Worm (Caenorhabditis elegans) whole organism, young adult: Measurements from ENCODE around the gene msp-57.

Experiments used
- B0035.1 ChIP-seq: sonication (generic microtip); optimal IDR thresholded peaks from 2 replicates; lab custom pipeline; 2016; ENCODE audit warnings: missing genetic modification characterization, mild to moderate bottlenecking, missing compliant biosample characterization, missing genotype, missing genetic modification reagents
- B0261.1 ChIP-seq: sonication (generic microtip); optimal IDR thresholded peaks from 2 replicates; lab custom pipeline; 2016; ENCODE audit warnings: mild to moderate bottlenecking, missing genetic modification characterization, moderate library complexity, missing compliant biosample characterization
- F10E7.11 ChIP-seq: sonication (generic microtip); optimal IDR thresholded peaks from 2 replicates; lab custom pipeline; 2017; ENCODE audit warnings: mild to moderate bottlenecking, missing genetic modification characterization, moderate library complexity, missing compliant biosample characterization
- F22D6.2 ChIP-seq: sonication (generic microtip); optimal IDR thresholded peaks from 2 replicates; lab custom pipeline; 2016; ENCODE audit warnings: mild to moderate bottlenecking, missing genetic modification characterization, missing compliant biosample characterization
- F23B12.7 ChIP-seq: sonication (generic microtip); optimal IDR thresholded peaks from 2 replicates; lab custom pipeline; 2017; ENCODE audit warnings: missing genetic modification characterization, mild to moderate bottlenecking, missing compliant biosample characterization, antibody characterized with exemption, moderate library complexity; ENCODE audit not compliant: insufficient read depth
- T26A5.8 ChIP-seq: sonication (generic microtip); optimal IDR thresholded peaks from 2 replicates; lab custom pipeline; 2016; ENCODE audit warnings: missing genetic modification characterization, missing compliant biosample characterization
- Y53F4B.3 ChIP-seq: fragments of 200-800 bp; sonication (Bioruptor generic); IDR thresholded peaks from 2 replicates; pipeline ENCODE4 v1.3.6; 2022; ENCODE audit warnings: missing genetic modification reagents, missing genetic modification characterization, missing compliant biosample characterization
- Y53G8AR.9 ChIP-seq: fragments of 200-800 bp; sonication (Bioruptor generic); conservative IDR thresholded peaks from 2 replicates; pipeline ENCODE4 v1.3.6; 2022; ENCODE audit warnings: missing genetic modification reagents, missing genetic modification characterization, missing compliant biosample characterization
- aptf-2 ChIP-seq: fragments of 200-800 bp; sonication (Bioruptor generic); conservative IDR thresholded peaks from 2 replicates; pipeline ENCODE4 v1.3.6; 2022; ENCODE audit warnings: missing genetic modification reagents, missing genetic modification characterization, missing compliant biosample characterization
- aptf-3 ChIP-seq: fragments of 200-800 bp; sonication (Bioruptor generic); IDR thresholded peaks from 2 replicates; pipeline ENCODE4 v1.3.6; 2022; ENCODE audit warnings: missing genetic modification characterization, missing compliant biosample characterization
- athp-1 ChIP-seq: sonication (generic microtip); optimal IDR thresholded peaks from 2 replicates; lab custom pipeline; 2017; ENCODE audit warnings: mild to moderate bottlenecking, missing genetic modification characterization, missing compliant biosample characterization
- attf-5 ChIP-seq: fragments of 200-800 bp; sonication (Bioruptor generic); optimal IDR thresholded peaks from 2 replicates; lab custom pipeline; 2018; ENCODE audit warnings: mild to moderate bottlenecking, missing genetic modification characterization, missing compliant biosample characterization
- bed-1 ChIP-seq: fragments of 200-800 bp; sonication (Bioruptor generic); IDR thresholded peaks from 2 replicates; pipeline ENCODE4 v1.3.6; 2022; ENCODE audit warnings: missing genetic modification reagents, missing genetic modification characterization, missing compliant biosample characterization
- bed-2 ChIP-seq: fragments of 200-800 bp; sonication (Bioruptor generic); IDR thresholded peaks from 2 replicates; pipeline ENCODE4 v1.3.6; 2022; ENCODE audit warnings: missing genetic modification reagents, missing genetic modification characterization, missing compliant biosample characterization
- cebp-1 ChIP-seq, 2 experiments: fragments of 200-800 bp in 1 of 2; sonication (Bioruptor generic) in 1 of 2; sonication (generic microtip) in 1 of 2; IDR thresholded peaks in 1 of 2; optimal IDR thresholded peaks in 1 of 2; 2 replicates each; pipeline versions ENCODE4 v1.3.6 to Lab custom; 2017 to 2022; ENCODE audit warnings: missing compliant biosample characterization in 2 of 2, missing genetic modification characterization in 2 of 2, mild to moderate bottlenecking in 1 of 2, missing genetic modification reagents in 1 of 2, moderate library complexity in 1 of 2
- chd-7 ChIP-seq: sonication (generic microtip); optimal IDR thresholded peaks from 2 replicates; lab custom pipeline; 2016; ENCODE audit warnings: mild to moderate bottlenecking, missing genetic modification characterization, moderate library complexity, missing compliant biosample characterization
- dpl-1 ChIP-seq: fragments of 150-350 bp; optimal IDR thresholded peaks from 2 replicates; lab custom pipeline; 2014; ENCODE audit warnings: missing biosample characterization, missing genetic modification reagents, missing genetic modification characterization
- efl-1 ChIP-seq: fragments of 150-350 bp; optimal IDR thresholded peaks from 2 replicates; lab custom pipeline; 2014; ENCODE audit warnings: missing biosample characterization, missing genetic modification reagents, missing genetic modification characterization
- egrh-3 ChIP-seq: fragments of 200-800 bp; sonication (Bioruptor generic); IDR thresholded peaks from 2 replicates; pipeline ENCODE4 v1.3.6; 2022; ENCODE audit warnings: missing genetic modification reagents, missing genetic modification characterization, missing compliant biosample characterization
- ets-4 ChIP-seq: fragments of 200-800 bp; sonication (Bioruptor generic); optimal IDR thresholded peaks from 2 replicates; lab custom pipeline; 2018; ENCODE audit warnings: mild to moderate bottlenecking, missing genetic modification characterization, missing compliant biosample characterization
- gei-17 ChIP-seq: fragments of 200-800 bp; sonication (Bioruptor generic); optimal IDR thresholded peaks from 2 replicates; lab custom pipeline; 2018; ENCODE audit warnings: mild to moderate bottlenecking, missing genetic modification characterization, missing compliant biosample characterization
- hmg-1.2 ChIP-seq: fragments of 200-800 bp; sonication (Bioruptor generic); IDR thresholded peaks from 2 replicates; pipeline ENCODE4 v1.3.6; 2022; ENCODE audit warnings: missing genetic modification reagents, missing genetic modification characterization, missing compliant biosample characterization
- lin-35 ChIP-seq, 3 experiments: fragments of 150-350 bp in 2 of 3; sonication (generic microtip) in 1 of 3; optimal IDR thresholded peaks; 2 replicates each; lab custom pipeline; 2014 to 2018; ENCODE audit warnings: missing biosample characterization in 3 of 3, missing genetic modification characterization in 3 of 3, missing genetic modification reagents in 3 of 3
- lin-54 ChIP-seq: fragments of 200-800 bp; sonication (Bioruptor generic); optimal IDR thresholded peaks from 2 replicates; lab custom pipeline; 2018; ENCODE audit warnings: mild to moderate bottlenecking, missing genetic modification characterization, missing compliant biosample characterization
- lsy-27 ChIP-seq: sonication (generic microtip); optimal IDR thresholded peaks from 2 replicates; lab custom pipeline; 2017; ENCODE audit warnings: missing genetic modification characterization, mild to moderate bottlenecking, missing compliant biosample characterization, antibody characterized with exemption, missing genotype, borderline replicate concordance; ENCODE audit not compliant: insufficient read depth
- madf-6 ChIP-seq: fragments of 200-800 bp; sonication (Bioruptor generic); IDR thresholded peaks from 2 replicates; pipeline ENCODE4 v1.3.6; 2022; ENCODE audit warnings: missing genetic modification reagents, missing genetic modification characterization, missing compliant biosample characterization
- mel-28 ChIP-seq: sonication (generic microtip); optimal IDR thresholded peaks from 2 replicates; lab custom pipeline; 2016; ENCODE audit warnings: borderline replicate concordance, mild to moderate bottlenecking, missing genetic modification characterization, missing compliant biosample characterization
- mes-4 ChIP-seq: sonication (generic microtip); optimal IDR thresholded peaks from 2 replicates; lab custom pipeline; 2016; ENCODE audit warnings: missing genotype, missing genetic modification characterization, missing compliant biosample characterization
- mxl-1 ChIP-seq: sonication (generic microtip); optimal IDR thresholded peaks from 2 replicates; lab custom pipeline; 2016; ENCODE audit warnings: missing genetic modification characterization, missing compliant biosample characterization
- nhr-27 ChIP-seq: fragments of 200-800 bp; sonication (Bioruptor generic); optimal IDR thresholded peaks from 2 replicates; lab custom pipeline; 2018; ENCODE audit warnings: mild to moderate bottlenecking, missing genetic modification characterization, moderate library complexity, missing compliant biosample characterization
- pbrm-1 ChIP-seq: fragments of 200-800 bp; sonication (Bioruptor generic); IDR thresholded peaks from 2 replicates; pipeline ENCODE4 v1.3.6; 2022; ENCODE audit warnings: missing genetic modification reagents, missing genetic modification characterization, missing compliant biosample characterization
- snpc-1.1 ChIP-seq: sonication (generic microtip); optimal IDR thresholded peaks from 2 replicates; lab custom pipeline; 2017; ENCODE audit warnings: missing genetic modification characterization, mild to moderate bottlenecking, missing compliant biosample characterization, antibody characterized with exemption, moderate library complexity, missing genotype, missing genetic modification reagents; ENCODE audit not compliant: insufficient read depth
- zfh-2 ChIP-seq: fragments of 200-800 bp; sonication (Bioruptor generic); conservative IDR thresholded peaks from 2 replicates; pipeline ENCODE4 v1.3.6; 2022; ENCODE audit warnings: missing genetic modification reagents, missing genetic modification characterization, missing compliant biosample characterization

The msp-57 gene

DNA sequence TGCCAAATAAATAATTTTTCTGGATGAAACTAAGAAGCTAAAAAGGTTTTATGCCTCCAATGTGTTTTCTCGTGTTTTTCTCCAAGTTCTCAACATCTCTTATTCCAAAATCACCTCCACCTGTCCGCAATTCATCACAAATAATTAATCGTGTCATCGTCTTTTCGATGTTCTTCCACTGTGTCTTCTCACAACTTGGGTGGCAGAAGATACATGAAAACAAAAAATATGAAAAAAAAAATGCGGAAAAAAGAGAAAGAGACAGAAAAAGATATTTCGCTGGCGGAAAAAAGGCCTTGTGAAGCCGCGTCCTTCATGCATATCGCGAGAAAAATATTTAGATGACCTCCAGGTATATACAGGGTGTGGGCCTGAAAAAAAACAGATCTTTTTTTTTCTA lies 11.5 kb downstream of the msp-57 start:
- TF ChIP-seq nhr-27 (tag; lab: Kevin White, UChicago): no peak
- no peak for TF ChIP-seq bed-1 (GFP tag; lab: Robert Waterston, UW)
- TF ChIP-seq bed-2 (GFP tag; lab: Robert Waterston, UW): no peak
- TF ChIP-seq pbrm-1 (GFP tag; lab: Robert Waterston, UW): no peak
- no peak for TF ChIP-seq athp-1 (tag; lab: Kevin White, UChicago)
- TF ChIP-seq B0261.1: no peak

DNA sequence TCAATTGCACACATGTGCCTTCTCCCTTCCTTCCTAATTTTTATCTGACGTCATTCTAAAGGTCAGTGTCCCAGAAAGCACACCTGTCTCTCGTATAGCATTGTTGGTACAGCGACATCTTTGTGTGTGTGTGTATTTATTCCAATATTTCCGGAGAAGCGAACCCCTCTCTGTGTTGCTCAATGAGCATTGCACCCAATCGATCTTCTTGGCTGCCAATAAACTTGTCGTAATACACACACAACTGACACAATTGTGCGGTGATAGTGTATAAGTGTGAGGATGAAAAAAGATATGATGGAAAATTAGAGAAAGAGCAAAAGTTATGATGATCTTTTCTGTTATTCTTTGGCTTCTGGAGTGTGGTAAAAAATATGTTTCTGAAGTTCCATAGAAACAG lies 14.2 kb downstream of the msp-57 start:
- TF ChIP-seq mxl-1 (tag; lab: Kevin White, UChicago): no peak
- no peak for TF ChIP-seq mes-4
- no peak for TF ChIP-seq madf-6 (GFP tag; lab: Robert Waterston, UW)
- TF ChIP-seq lin-35 (GFP tag; optimal IDR thresholded peaks at IDR 0.05; lab: Kevin White, UChicago): no peak
- TF ChIP-seq efl-1 (GFP tag; lab: Kevin White, UChicago): no peak
- no peak for TF ChIP-seq aptf-3
- no peak for TF ChIP-seq Y53G8AR.9 (GFP tag; lab: Robert Waterston, UW)
- TF ChIP-seq B0035.1 (tag; lab: Kevin White, UChicago): no peak
- no peak for TF ChIP-seq dpl-1 (GFP tag; lab: Kevin White, UChicago)
- no peak for TF ChIP-seq lsy-27 (tag; lab: Kevin White, UChicago)
- TF ChIP-seq cebp-1 (GFP tag; IDR thresholded peaks at IDR 0.05; lab: Robert Waterston, UW): no peak
- TF ChIP-seq cebp-1 (tag; optimal IDR thresholded peaks at IDR 0.05; lab: Kevin White, UChicago): no peak
- no peak for TF ChIP-seq ets-4

DNA sequence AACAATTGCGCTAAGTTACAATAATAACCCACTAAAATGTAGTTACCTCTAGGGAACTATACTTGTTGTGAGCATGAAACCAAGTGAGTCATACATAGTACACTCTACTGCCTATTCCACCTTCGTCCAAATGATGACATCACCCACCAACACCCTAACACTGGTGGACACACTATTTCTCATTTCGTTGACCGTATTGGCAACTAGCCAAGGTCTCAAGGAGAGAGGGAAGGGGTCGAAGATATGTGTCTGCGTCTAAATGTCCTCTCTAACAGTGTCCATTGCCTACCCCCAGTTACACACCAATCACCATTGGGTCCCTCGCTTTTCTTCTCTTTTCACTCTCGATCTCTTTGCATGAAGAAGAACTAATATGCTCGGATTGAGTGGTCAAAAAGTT lies 15.5 kb downstream of the msp-57 start:
- TF ChIP-seq attf-5 (GFP tag; lab: Kevin White, UChicago): no peak
- TF ChIP-seq F23B12.7 (tag; lab: Kevin White, UChicago): no peak
- no peak for TF ChIP-seq gei-17 (GFP tag; lab: Kevin White, UChicago)
- TF ChIP-seq F10E7.11 (tag; lab: Kevin White, UChicago): no peak
- no peak for TF ChIP-seq lin-54 (GFP tag; lab: Kevin White, UChicago)
- TF ChIP-seq aptf-2: no peak
- TF ChIP-seq T26A5.8: no peak
- no peak for TF ChIP-seq snpc-1.1 (tag; lab: Kevin White, UChicago)
- no peak for TF ChIP-seq F22D6.2
- no peak for TF ChIP-seq hmg-1.2
- no peak for TF ChIP-seq chd-7

DNA sequence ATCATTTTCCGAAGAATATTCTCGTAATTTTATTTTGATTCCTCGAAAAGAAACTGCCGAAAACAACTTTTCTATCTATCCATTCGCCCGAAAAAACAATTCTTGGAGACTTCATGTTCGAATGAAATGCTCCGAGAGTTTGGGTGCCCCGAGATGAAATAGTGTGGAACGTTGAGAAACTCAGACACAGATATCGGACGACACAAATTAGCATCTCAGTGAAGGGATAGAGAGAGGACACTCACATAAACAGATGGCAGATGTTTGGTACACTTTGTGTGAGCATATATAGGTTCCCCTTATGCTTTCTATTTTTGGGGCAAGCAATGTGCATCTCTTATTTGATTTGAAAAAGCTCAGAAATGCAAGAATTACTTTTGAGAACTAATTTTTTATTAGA lies 16.5 kb downstream of the msp-57 start:
- peak; percentile 23; the same call in 1 of the 2 replicates for TF ChIP-seq hmg-1.2
- no peak for TF ChIP-seq mel-28

DNA sequence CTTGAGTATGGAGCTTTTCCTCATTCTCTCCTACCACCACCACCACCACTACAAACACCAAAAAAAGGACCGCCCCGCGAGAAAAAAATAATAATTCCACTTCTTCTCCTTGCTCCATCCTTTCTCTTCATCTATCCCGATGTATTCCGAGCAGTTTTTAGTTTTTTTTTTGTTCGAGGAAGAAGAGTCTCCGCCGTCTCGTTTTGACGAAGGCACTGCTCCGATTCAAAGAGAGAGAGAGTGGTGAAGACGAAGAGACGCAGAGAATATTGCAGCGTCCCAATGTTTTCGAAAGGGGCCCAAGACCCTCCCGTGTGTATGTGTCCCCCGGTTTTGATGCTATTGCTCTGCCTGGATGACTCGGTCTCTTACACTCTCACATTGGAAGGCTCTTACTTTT lies 18.7 kb downstream of the msp-57 start:
- TF ChIP-seq zfh-2 (GFP tag; lab: Robert Waterston, UW) (peak; percentile 39; the same call in 1 of the 2 replicates), egrh-3 (GFP tag; lab: Robert Waterston, UW) (no peak), Y53F4B.3 (GFP tag; lab: Robert Waterston, UW) (no peak), hmg-1.2 (peak; percentile 75)
